Fruit fly (Drosophila melanogaster): ENCODE measurements around the gene syd.

The syd gene

dm6 chr3L:7934857-7935256 lies 1.1 kb downstream of the syd start:
- TF ChIP-seq Snoo (tag; optimal IDR thresholded peaks at IDR 0.05) (no peak), EcR (GFP tag; optimal IDR thresholded peaks at IDR 0.05) (peak; percentile 45), Pif1B (GFP tag; optimal IDR thresholded peaks at IDR 0.05) (no peak)

dm6 chr3L:7934200-7934599 lies 1.7 kb downstream of the syd start:
- TF ChIP-seq CG10348 (GFP tag; IDR thresholded peaks at IDR 0.05) (no peak), CG4496 (GFP tag; IDR thresholded peaks at IDR 0.05) (no peak), CG32121 (GFP tag; IDR thresholded peaks at IDR 0.05) (no peak), EcR (GFP tag; optimal IDR thresholded peaks at IDR 0.05) (no peak), D1 (tag; optimal IDR thresholded peaks at IDR 0.05) (no peak), Snoo (tag; optimal IDR thresholded peaks at IDR 0.05) (no peak), CG15710 (tag; optimal IDR thresholded peaks at IDR 0.05) (no peak), CG17806 (tag; optimal IDR thresholded peaks at IDR 0.05) (no peak), CG8301 (tag; optimal IDR thresholded peaks at IDR 0.05) (no peak), CG14655 (GFP tag; optimal IDR thresholded peaks at IDR 0.05) (no peak), fd96Ca (GFP tag; IDR thresholded peaks at IDR 0.05) (no peak), CG8159 (tag; optimal IDR thresholded peaks at IDR 0.05) (no peak), CG13204 (GFP tag; optimal IDR thresholded peaks at IDR 0.05) (no peak), Ets98B (GFP tag; IDR thresholded peaks at IDR 0.05) (no peak), gl (tag; optimal IDR thresholded peaks at IDR 0.05) (no peak), Pif1A (GFP tag; optimal IDR thresholded peaks at IDR 0.05) (no peak), CG34367 (tag; optimal IDR thresholded peaks at IDR 0.05) (no peak), rn (GFP tag; IDR thresholded peaks at IDR 0.05) (no peak), CG9948 (tag; optimal IDR thresholded peaks at IDR 0.05) (no peak)

DNA sequence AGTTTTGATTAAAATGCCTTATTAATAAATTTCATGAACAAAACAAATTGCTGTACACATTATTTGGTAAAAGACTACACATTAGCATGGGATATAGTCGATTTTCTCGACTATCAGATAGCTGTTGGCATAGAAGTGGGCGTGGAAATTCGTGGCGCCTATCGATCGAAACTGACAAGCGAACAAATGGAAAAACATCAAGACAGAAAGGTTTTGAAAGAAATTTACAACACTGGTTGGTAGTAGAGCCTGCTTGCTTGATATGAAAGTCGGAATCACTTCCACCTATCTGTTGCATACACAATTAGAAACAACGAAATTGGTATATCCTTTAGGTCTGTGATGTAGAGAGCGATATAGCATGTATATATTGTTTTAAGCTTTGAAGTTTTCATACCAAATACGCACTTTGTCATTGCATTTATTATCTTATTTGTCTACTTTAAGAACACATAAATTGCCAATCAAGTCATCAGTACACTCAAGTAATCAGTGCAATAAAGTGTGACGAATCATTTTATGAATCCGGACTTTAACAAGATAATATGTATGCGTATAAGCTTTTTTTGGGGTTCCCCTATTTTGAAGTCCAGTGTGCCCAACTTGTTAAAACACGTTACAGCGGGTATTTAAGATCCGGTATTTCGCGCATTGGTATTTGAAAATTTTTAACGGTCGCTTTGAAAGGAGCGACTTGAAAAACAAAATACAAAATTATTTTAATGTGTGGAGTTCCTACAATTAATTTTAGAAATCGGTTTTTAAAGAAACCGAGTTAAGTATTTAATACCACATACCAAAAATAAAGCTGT lies 19.9 kb downstream of the syd start:
- TF ChIP-seq Snoo (tag; optimal IDR thresholded peaks at IDR 0.05): no peak
- TF ChIP-seq CG14655 (GFP tag; optimal IDR thresholded peaks at IDR 0.05): no peak
- no peak for TF ChIP-seq CG34367 (tag; optimal IDR thresholded peaks at IDR 0.05)
- TF ChIP-seq Pif1B (GFP tag; optimal IDR thresholded peaks at IDR 0.05): no peak
- TF ChIP-seq CG15710 (tag; optimal IDR thresholded peaks at IDR 0.05): no peak
- TF ChIP-seq fd96Ca (GFP tag; IDR thresholded peaks at IDR 0.05): no peak

dm6 chr3L:7914969-7915596 lies 20.8 kb downstream of the syd start, which contains the start of gene Tmem43:
Gene Tmem43, minus strand, starts transcription at chr3L:7915120.
- TF ChIP-seq CG34367 (tag; optimal IDR thresholded peaks at IDR 0.05): no peak
- no peak for TF ChIP-seq CG15710 (tag; optimal IDR thresholded peaks at IDR 0.05)
- TF ChIP-seq Snoo (tag; optimal IDR thresholded peaks at IDR 0.05): no peak
- no peak for TF ChIP-seq CG8159 (tag; optimal IDR thresholded peaks at IDR 0.05)
- TF ChIP-seq Pif1A (GFP tag; optimal IDR thresholded peaks at IDR 0.05): no peak
- TF ChIP-seq gl (tag; optimal IDR thresholded peaks at IDR 0.05): no peak
- TF ChIP-seq CG12605 (GFP tag; IDR thresholded peaks at IDR 0.05): no peak
- TF ChIP-seq fd96Ca (GFP tag; IDR thresholded peaks at IDR 0.05): no peak
- no peak for TF ChIP-seq rn (GFP tag; IDR thresholded peaks at IDR 0.05)
- TF ChIP-seq D1 (tag; optimal IDR thresholded peaks at IDR 0.05): no peak
- no peak for TF ChIP-seq CG10348 (GFP tag; IDR thresholded peaks at IDR 0.05)
- TF ChIP-seq CG4496 (GFP tag; IDR thresholded peaks at IDR 0.05): no peak
- TF ChIP-seq CG13204 (GFP tag; optimal IDR thresholded peaks at IDR 0.05): no peak
- TF ChIP-seq CG8301 (tag; optimal IDR thresholded peaks at IDR 0.05): no peak
- no peak for TF ChIP-seq EcR (GFP tag; optimal IDR thresholded peaks at IDR 0.05)
- TF ChIP-seq CG17806 (tag; optimal IDR thresholded peaks at IDR 0.05): no peak

- TF ChIP-seq CG8301 (tag; optimal IDR thresholded peaks at IDR 0.05): peak; percentile 26
- TF ChIP-seq EcR (GFP tag; optimal IDR thresholded peaks at IDR 0.05): no peak
- peak; percentile 41 for TF ChIP-seq CG15710 (tag; optimal IDR thresholded peaks at IDR 0.05)
- TF ChIP-seq D1 (tag; optimal IDR thresholded peaks at IDR 0.05): no peak
- peak; percentile 27; the same call in 1 of the 2 replicates for TF ChIP-seq rn (GFP tag; IDR thresholded peaks at IDR 0.05)
- TF ChIP-seq Snoo (tag; optimal IDR thresholded peaks at IDR 0.05): no peak
- TF ChIP-seq CG32121 (GFP tag; IDR thresholded peaks at IDR 0.05): 0 out of 2 replicates have a peak, but pooled peaks have one; percentile 43
- peak; percentile 44 for TF ChIP-seq CG12605 (GFP tag; IDR thresholded peaks at IDR 0.05)
- TF ChIP-seq CG9948 (tag; optimal IDR thresholded peaks at IDR 0.05): peak; percentile 0
- peak; percentile 56 for TF ChIP-seq Ets98B (GFP tag; IDR thresholded peaks at IDR 0.05)
- no peak for TF ChIP-seq Pif1A (GFP tag; optimal IDR thresholded peaks at IDR 0.05)
- peak; percentile 26 for TF ChIP-seq CG34367 (tag; optimal IDR thresholded peaks at IDR 0.05)
- no peak for TF ChIP-seq CG13204 (GFP tag; optimal IDR thresholded peaks at IDR 0.05)
- TF ChIP-seq fd96Ca (GFP tag; IDR thresholded peaks at IDR 0.05): peak; percentile 10; the same call in 1 of the 3 replicates
- TF ChIP-seq Pif1B (GFP tag; optimal IDR thresholded peaks at IDR 0.05): no peak
- TF ChIP-seq CG10348 (GFP tag; IDR thresholded peaks at IDR 0.05): no peak
- peak; percentile 7 for TF ChIP-seq CG8159 (tag; optimal IDR thresholded peaks at IDR 0.05)
- no peak for TF ChIP-seq CG14655 (GFP tag; optimal IDR thresholded peaks at IDR 0.05)
- TF ChIP-seq CG4496 (GFP tag; IDR thresholded peaks at IDR 0.05): peak; percentile 71
- peak; percentile 26 for TF ChIP-seq CG17806 (tag; optimal IDR thresholded peaks at IDR 0.05)
- no peak for TF ChIP-seq gl (tag; optimal IDR thresholded peaks at IDR 0.05)
Measured at dm6 chr3L:7911765-7912556, 24.0 kb downstream of the syd start, which contains the start of the genes pbl and CG8281. Gene pbl, minus strand, starts transcription at chr3L:7911954. Gene CG8281, plus strand, starts transcription at chr3L:7912463.
